Worm (Caenorhabditis elegans): Measurements from ENCODE around the gene ZC239.6.
"Not testable (repeated sequence)": the region's sequence is repeated elsewhere in the genome, so short reads cannot be mapped to it uniquely, and the experiment has no call there.

Gene ZC239.6

DNA sequence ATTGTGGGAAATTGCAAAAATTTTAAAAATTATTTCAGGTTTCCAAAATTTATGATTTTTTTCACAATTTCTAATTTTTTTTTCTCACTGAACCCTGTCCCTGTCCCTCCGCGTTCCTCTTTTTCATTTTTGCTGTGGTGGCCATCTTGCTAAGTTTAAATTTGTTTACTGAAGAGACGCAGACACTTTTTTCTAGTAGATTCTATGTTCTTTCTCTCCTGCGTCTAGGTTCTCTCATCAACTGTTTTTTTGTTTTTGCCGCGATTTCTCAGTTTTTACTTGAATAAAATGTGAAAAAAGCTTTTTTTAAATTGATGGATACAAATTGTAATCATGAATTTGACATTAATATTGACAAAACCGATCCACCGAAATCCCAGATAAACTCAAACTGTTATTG, at the start of gene ZC239.6:
TSS of gene ZC239.6 (plus strand) at position 381 of the 400 bp plus-strand sequence.
- TF ChIP-seq ztf-11 (tag; optimal IDR thresholded peaks at IDR 0.05) (no peak), unc-62 (GFP tag; optimal IDR thresholded peaks at IDR 0.05) (no peak), elt-3 (tag; optimal IDR thresholded peaks at IDR 0.05) (no peak), lin-13 (tag; optimal IDR thresholded peaks at IDR 0.05) (no peak), drap-1 (GFP tag; optimal IDR thresholded peaks at IDR 0.05) (no peak), zip-8 (tag; optimal IDR thresholded peaks at IDR 0.05) (no peak), pha-4 (tag; optimal IDR thresholded peaks at IDR 0.05) (no peak), bed-3 (GFP tag; optimal IDR thresholded peaks at IDR 0.05) (no peak), nhr-12 (tag; optimal IDR thresholded peaks at IDR 0.05) (no peak), nhr-76 (tag; optimal IDR thresholded peaks at IDR 0.05) (no peak)

DNA sequence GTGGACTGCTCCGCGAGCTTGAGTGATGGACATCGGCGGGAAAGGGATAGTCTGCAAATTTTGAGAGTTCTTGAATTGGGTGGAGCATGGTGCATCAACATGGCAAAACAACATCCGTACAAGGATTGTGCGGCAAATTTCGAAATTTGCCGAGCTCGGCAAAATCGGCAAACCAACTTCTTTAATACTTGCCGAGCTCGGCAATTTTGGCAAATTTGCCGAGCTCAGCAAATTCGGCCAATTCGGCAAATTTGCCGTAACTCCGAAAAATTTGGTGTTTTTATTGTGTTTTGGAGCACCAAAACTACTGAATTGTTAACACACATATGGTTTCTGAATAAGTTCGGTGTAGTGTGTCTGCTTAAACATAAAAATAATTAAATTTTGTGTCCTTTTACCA, 39.3 kb upstream of the ZC239.6 start, which contains the start of gene fbxc-55:
TSS of gene fbxc-55 (minus strand) at position 101 of the 400 bp plus-strand sequence.
- TF ChIP-seq bed-3 (GFP tag; optimal IDR thresholded peaks at IDR 0.05): no peak
- no peak for TF ChIP-seq sem-2 (GFP tag; optimal IDR thresholded peaks at IDR 0.05)
- no peak for TF ChIP-seq pha-4 (tag; optimal IDR thresholded peaks at IDR 0.05)
- TF ChIP-seq drap-1 (GFP tag; optimal IDR thresholded peaks at IDR 0.05): no peak
- TF ChIP-seq ceh-43 (GFP tag; optimal IDR thresholded peaks at IDR 0.05): no peak
- no peak for TF ChIP-seq lin-13 (tag; optimal IDR thresholded peaks at IDR 0.05)
- no peak for TF ChIP-seq nhr-28 (tag; optimal IDR thresholded peaks at IDR 0.05)
- TF ChIP-seq unc-120 (tag; optimal IDR thresholded peaks at IDR 0.05; ENCODE audit: poor library complexity, severe bottlenecking): no peak
- no peak for TF ChIP-seq sptf-1 (tag; optimal IDR thresholded peaks at IDR 0.05)
- TF ChIP-seq unc-62 (GFP tag; optimal IDR thresholded peaks at IDR 0.05): no peak
- TF ChIP-seq ham-2 (GFP tag; optimal IDR thresholded peaks at IDR 0.05): no peak
- no peak for TF ChIP-seq elt-1 (tag; optimal IDR thresholded peaks at IDR 0.05; ENCODE audit: borderline replicate concordance, insufficient read depth)
- no peak for TF ChIP-seq mab-5 (tag; optimal IDR thresholded peaks at IDR 0.05)

DNA sequence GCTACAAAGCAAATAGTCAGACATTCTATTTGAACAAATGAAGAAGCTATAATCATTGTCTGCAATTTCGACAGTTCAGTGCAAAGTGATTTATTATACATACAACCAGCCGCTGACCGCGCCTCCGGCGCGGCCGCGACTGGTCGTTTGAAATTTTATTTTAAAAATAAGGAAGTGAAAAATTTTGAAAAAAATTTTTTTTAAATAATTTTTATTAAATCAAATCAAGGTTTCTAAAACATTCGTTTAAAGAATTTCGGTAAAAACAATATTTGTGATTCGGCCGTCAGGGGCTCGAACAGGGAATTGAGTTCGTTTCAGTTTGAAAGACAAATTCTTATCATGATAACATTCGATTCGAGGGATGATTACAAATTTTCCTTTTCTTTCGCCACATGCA, 37.3 kb upstream of the ZC239.6 start, which contains the start of gene Y27F2A.10:
TSS of gene Y27F2A.10 (minus strand) at position 101 of the 400 bp plus-strand sequence.
- TF ChIP-seq elt-1 (tag; optimal IDR thresholded peaks at IDR 0.05; ENCODE audit: borderline replicate concordance, insufficient read depth) (no peak), nhr-76 (tag; optimal IDR thresholded peaks at IDR 0.05) (no peak), mab-5 (tag; optimal IDR thresholded peaks at IDR 0.05) (no peak), unc-62 (GFP tag; optimal IDR thresholded peaks at IDR 0.05) (no peak), nhr-28 (tag; optimal IDR thresholded peaks at IDR 0.05) (no peak), mls-2 (tag; optimal IDR thresholded peaks at IDR 0.05) (no peak)

DNA sequence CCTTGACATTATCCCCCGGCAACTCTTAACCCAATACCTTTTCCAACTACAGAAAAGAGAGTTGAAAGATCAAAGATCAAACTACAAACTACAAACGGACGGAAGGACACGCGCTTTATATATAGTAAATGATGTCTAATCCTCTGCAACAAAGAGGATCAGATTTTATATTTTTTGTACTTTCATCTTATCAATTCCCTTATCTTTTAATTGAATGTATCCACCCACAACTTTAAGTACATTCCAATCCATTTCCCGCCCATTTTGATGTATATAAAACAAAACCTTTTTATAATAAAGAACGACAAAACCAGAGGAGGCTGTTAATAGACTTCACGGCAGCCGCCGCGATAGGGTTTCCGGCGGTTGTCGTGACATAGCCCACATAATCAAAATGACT, 31.8 kb upstream of the ZC239.6 start, which contains the start of gene sri-40:
TSS of gene sri-40 (plus strand) at position 301 of the 400 bp plus-strand sequence.
- TF ChIP-seq nhr-12 (tag; optimal IDR thresholded peaks at IDR 0.05); lin-32 (GFP tag; optimal IDR thresholded peaks at IDR 0.05); tbx-8 (GFP tag; optimal IDR thresholded peaks at IDR 0.05): not testable (repeated sequence)

DNA sequence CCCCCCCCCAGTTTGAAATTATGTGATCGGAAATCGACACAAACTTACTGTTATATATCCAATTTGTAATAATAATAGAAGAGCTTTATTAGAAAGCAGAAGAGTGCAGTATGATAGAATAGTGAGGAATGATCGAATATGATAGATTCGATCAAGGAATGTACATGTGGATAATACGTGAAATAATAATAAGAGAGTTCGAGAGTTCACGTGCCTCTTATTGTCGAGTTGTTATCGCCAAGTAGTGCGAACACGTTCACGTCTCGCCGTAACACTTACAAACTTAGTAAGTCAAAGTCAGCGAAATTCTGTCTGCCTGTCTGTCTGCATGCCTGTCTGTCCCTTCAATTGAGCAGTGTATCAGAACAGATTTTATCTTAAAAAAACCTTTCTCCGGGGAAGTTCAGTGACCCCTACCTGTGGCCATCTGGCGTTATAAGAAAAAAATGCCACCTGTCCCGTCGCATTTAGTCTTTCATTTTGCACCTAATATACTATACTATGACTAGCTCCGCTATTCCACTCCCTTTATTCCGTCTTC, 26.1 kb upstream of the ZC239.6 start, which contains the start of the genes Y27F2A.6 and Y27F2A.8:
TSS of gene Y27F2A.6 (minus strand) at position 101 of the 541 bp plus-strand sequence.
TSS of gene Y27F2A.8 (plus strand) at position 491 of the 541 bp plus-strand sequence.
- not testable (repeated sequence) for TF ChIP-seq blmp-1 (tag; optimal IDR thresholded peaks at IDR 0.05); nhr-76 (tag; optimal IDR thresholded peaks at IDR 0.05); ceh-43 (GFP tag; optimal IDR thresholded peaks at IDR 0.05)

DNA sequence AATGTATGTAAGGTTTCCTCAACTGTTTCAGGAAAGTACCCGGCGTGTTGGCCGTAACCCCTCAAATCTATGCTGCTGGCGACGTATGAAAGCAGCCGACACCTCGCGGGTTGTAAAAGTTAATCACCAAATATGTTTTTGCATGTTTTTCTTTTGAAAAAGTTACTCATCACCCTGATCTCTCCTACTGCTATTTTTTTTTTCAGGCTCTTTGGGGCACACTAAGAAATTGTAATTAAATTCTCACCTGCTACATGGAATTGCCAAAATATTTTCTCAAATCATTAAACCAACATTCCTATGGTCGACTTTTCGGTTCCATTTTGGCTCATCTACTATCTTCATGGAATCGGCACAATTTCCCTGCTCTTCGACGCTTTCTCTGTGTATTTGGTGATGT, 24.6 kb upstream of the ZC239.6 start, which contains the start of gene sri-78:
TSS of gene sri-78 (plus strand) at position 301 of the 400 bp plus-strand sequence.
- TF ChIP-seq ceh-43 (GFP tag; optimal IDR thresholded peaks at IDR 0.05); nhr-76 (tag; optimal IDR thresholded peaks at IDR 0.05); flh-1 (GFP tag; optimal IDR thresholded peaks at IDR 0.05): not testable (repeated sequence)

DNA sequence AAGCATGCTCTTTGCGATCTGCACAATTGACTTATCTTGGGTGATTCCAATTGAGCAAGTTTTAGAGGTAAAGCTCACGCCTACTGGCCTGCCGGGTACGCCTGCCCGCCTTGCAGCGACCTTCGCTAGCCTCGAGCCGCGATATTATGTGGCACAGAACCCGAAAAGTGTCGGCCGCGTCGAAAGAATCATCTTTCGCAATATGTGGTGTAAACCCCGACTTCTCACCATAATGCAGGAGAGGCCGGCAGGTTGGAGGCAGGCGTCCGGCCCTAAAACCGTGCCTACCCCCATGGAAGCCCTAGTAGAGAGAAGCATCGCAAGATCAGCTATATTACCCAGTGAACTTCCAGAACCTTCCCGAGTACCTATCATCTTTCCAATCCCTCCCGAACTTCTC, 23.6 kb upstream of the ZC239.6 start:
- no peak for TF ChIP-seq unc-62 (GFP tag; optimal IDR thresholded peaks at IDR 0.05)
- TF ChIP-seq zip-8 (tag; optimal IDR thresholded peaks at IDR 0.05): no peak

DNA sequence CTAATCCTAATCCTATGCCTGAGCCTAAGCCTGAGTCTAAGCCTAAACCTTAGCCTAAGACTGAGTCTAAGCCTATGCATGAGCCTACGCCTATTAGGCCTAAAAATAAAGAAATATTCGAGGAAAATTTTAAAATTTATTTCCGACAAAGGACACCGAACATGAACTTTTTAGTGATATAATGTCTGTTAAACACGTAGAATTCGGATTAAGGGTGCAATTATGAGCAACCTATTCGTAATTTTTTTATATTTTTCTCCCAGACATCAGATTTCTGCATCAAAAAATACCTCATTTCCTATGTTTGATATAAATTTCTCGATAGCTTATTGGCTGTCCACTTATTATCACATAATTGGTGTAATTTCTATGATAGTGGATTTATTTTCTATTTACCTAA, 20.4 kb upstream of the ZC239.6 start, which contains the start of gene Y27F2A.11:
TSS of gene Y27F2A.11 (plus strand) at position 301 of the 400 bp plus-strand sequence.
- not testable (repeated sequence) for TF ChIP-seq cnd-1, blmp-1, nhr-28 (tag; optimal IDR thresholded peaks at IDR 0.05)

Measured in whole organism, mixed stage, embryonic.